Worm (Caenorhabditis elegans) whole organism, mixed stage, embryonic: ENCODE results near the gene mrpl-28.

ENCODE experiments used
- sptf-1 ChIP-seq: sonication (generic microtip); optimal IDR thresholded peaks from 2 replicates; lab custom pipeline; 2017; ENCODE audit warnings: mild to moderate bottlenecking, missing genetic modification characterization, moderate library complexity, missing compliant biosample characterization
- ztf-11 ChIP-seq: fragments of 150-350 bp; optimal IDR thresholded peaks from 2 replicates; lab custom pipeline; 2014; ENCODE audit warnings: missing biosample characterization, missing genetic modification characterization

DNA sequence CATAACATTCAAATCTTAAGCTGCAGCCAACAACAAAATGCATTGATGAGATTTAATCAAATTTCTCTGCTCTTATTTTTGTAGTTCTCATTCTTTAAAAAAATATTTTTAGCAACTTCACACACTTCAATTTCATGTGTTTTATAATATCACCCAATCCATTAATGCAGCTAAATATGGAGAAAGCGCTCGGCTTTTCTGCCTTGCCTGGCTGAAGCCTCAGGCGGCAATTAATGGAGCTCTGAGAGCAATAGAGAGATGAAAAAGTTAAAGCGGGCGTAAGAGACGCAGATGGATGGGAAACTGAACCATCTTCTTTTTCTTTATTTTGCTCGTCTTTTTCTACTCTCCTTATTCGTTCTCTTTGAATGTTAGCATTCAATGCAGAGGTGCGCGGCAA lies 48.1 kb downstream of the mrpl-28 start:
- no peak for TF ChIP-seq ztf-11
- TF ChIP-seq sptf-1 = no peak
